Fruit fly (Drosophila melanogaster) whole organism, embryonic: ENCODE data around the gene CG13601.

Experiments used
- CG17359 ChIP-seq: fragments of 200-800 bp; sonication (Bioruptor generic); optimal IDR thresholded peaks from 3 replicates; lab custom pipeline; 2018; ENCODE audit warnings: missing biosample characterization, mild to moderate bottlenecking, missing genetic modification characterization, moderate library complexity
- CG31441 ChIP-seq: fragments of 200-800 bp; sonication (Bioruptor generic); IDR thresholded peaks from 2 replicates; pipeline ENCODE4 v1.3.6; 2022; ENCODE audit warnings: missing biosample characterization, missing genetic modification characterization
- CG7271 ChIP-seq: fragments of 200-800 bp; sonication (Bioruptor generic); optimal IDR thresholded peaks from 2 replicates; lab custom pipeline; 2018; ENCODE audit warnings: missing biosample characterization, mild to moderate bottlenecking, missing genetic modification characterization, moderate library complexity
- CG7372 ChIP-seq: fragments of 200-800 bp; sonication (Bioruptor generic); IDR thresholded peaks from 2 replicates; pipeline ENCODE4 v1.3.6; 2022; ENCODE audit warnings: missing biosample characterization, missing genetic modification characterization
- CkIIα-i1 ChIP-seq: fragments of 200-800 bp; sonication (Bioruptor generic); IDR thresholded peaks from 2 replicates; pipeline ENCODE4 v1.3.6; 2022; ENCODE audit warnings: missing biosample characterization, missing genetic modification characterization
- NfI ChIP-seq: fragments of 200-800 bp; sonication (Bioruptor generic); optimal IDR thresholded peaks from 3 replicates; lab custom pipeline; 2018; ENCODE audit warnings: missing biosample characterization, mild to moderate bottlenecking, missing genetic modification characterization, moderate library complexity
- grau ChIP-seq: fragments of 200-800 bp; optimal IDR thresholded peaks from 3 replicates; lab custom pipeline; 2019; ENCODE audit warnings: missing biosample characterization, mild to moderate bottlenecking, missing genetic modification characterization, moderate library complexity
- psq ChIP-seq: fragments of 200-800 bp; sonication (Bioruptor generic); optimal IDR thresholded peaks from 2 replicates; lab custom pipeline; 2017; ENCODE audit warnings: missing biosample characterization, missing genetic modification characterization
- sna ChIP-seq: fragments of 200-800 bp; sonication (Bioruptor generic); IDR thresholded peaks from 2 replicates; pipeline ENCODE4 v1.3.6; 2022; ENCODE audit warnings: missing biosample characterization, missing genetic modification characterization; ENCODE audit not compliant: partially characterized antibody
- trh ChIP-seq: fragments of 200-800 bp; sonication (Bioruptor generic); optimal IDR thresholded peaks from 2 replicates; lab custom pipeline; 2016; ENCODE audit warnings: missing biosample characterization, missing genetic modification characterization

DNA sequence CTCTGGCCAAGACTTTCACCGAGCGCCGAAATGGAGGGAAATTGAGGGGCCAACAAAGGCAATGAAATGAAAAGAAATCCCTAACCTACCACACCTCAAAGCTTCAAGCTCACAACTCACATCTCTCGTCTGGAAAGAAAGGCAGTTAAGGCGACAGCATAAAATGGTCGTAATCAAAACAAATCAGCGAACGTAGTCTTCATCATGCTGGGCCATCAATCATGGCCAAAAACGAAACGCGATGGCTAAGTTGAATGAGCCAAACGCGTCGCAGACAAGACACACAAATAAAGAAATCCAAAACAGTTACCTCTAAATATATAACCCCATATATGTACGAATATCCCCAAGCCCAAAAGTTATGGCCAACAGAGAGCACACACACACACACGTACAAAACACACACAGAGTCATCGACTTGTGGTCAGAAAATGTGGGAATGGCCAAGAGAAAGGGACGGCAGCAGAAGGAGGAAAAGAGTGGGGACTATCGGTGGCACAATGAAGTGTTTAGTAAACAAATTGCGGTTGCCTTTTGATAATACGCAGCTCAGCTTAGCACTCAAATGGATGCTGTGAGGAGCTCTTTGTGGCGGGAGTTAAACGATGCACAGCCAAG is 16.3 kb downstream of the CG13601 start:
- TF ChIP-seq CG7372 (GFP tag; lab: Robert Waterston, UW), result no peak
- TF ChIP-seq CG17359 (tag; lab: Kevin White, UChicago), result no peak
- TF ChIP-seq grau (tag; lab: Kevin White, UChicago), result no peak
- TF ChIP-seq CG31441 (GFP tag; lab: Robert Waterston, UW), result no peak
- TF ChIP-seq psq (GFP tag; lab: Kevin White, UChicago), result no peak
- no peak for TF ChIP-seq CG7271 (tag; lab: Kevin White, UChicago)
- TF ChIP-seq CkIIα-i1 (GFP tag; lab: Robert Waterston, UW), result no peak
- no peak for TF ChIP-seq NfI (GFP tag; lab: Kevin White, UChicago)
- TF ChIP-seq trh (GFP tag; lab: Kevin White, UChicago), result no peak
- TF ChIP-seq sna (GFP tag; lab: Robert Waterston, UW), result no peak
